Fruit fly (Drosophila melanogaster): ENCODE results near the gene CG4596.

- TF ChIP-seq CTCF (optimal IDR thresholded peaks at IDR 0.05) (no peak), CG8478 (optimal IDR thresholded peaks at IDR 0.05) (no peak)
Observed at dm6 chr3R:10884678-10885421, 12.0 kb downstream of the CG4596 start, which contains the start of gene CG14696.
